Worm (Caenorhabditis elegans) whole organism, L2 larva: ENCODE results near the gene oig-1.
A peak's percentile ranks its signal among the peaks of the same experiment; 100 is the strongest.

Source experiments
- C34F6.9 ChIP-seq: fragments of 150-350 bp; optimal IDR thresholded peaks from 2 replicates; lab custom pipeline; 2014; ENCODE audit warnings: missing biosample characterization, missing genetic modification characterization
- Y55F3AM.14 ChIP-seq: fragments of 200-800 bp; sonication (Bioruptor generic); optimal IDR thresholded peaks from 2 replicates; lab custom pipeline; 2018; ENCODE audit warnings: mild to moderate bottlenecking, missing genetic modification characterization, missing compliant biosample characterization
- alr-1 ChIP-seq: fragments of 150-350 bp; optimal IDR thresholded peaks from 2 replicates; lab custom pipeline; 2014; ENCODE audit warnings: missing biosample characterization, missing genetic modification characterization
- aly-2 ChIP-seq: fragments of 150-350 bp; optimal IDR thresholded peaks from 2 replicates; lab custom pipeline; 2014; ENCODE audit warnings: missing biosample characterization, missing genetic modification characterization
- blmp-1 ChIP-seq: sonication (generic microtip); optimal IDR thresholded peaks from 2 replicates; lab custom pipeline; 2017; ENCODE audit warnings: missing genetic modification characterization, mild to moderate bottlenecking, missing compliant biosample characterization, antibody characterized with exemption, moderate library complexity; ENCODE audit not compliant: insufficient read depth
- ceh-82 ChIP-seq: fragments of 150-350 bp; optimal IDR thresholded peaks from 2 replicates; lab custom pipeline; 2014; ENCODE audit warnings: missing biosample characterization, missing genetic modification characterization
- crh-2 ChIP-seq: sonication (generic microtip); optimal IDR thresholded peaks from 2 replicates; lab custom pipeline; 2017; ENCODE audit warnings: missing biosample characterization, missing genetic modification characterization
- egl-27 ChIP-seq: sonication (generic microtip); optimal IDR thresholded peaks from 3 replicates; lab custom pipeline; 2017; ENCODE audit warnings: missing biosample characterization, missing genetic modification reagents, missing genetic modification characterization
- elt-1 ChIP-seq: fragments of 150-350 bp; optimal IDR thresholded peaks from 2 replicates; lab custom pipeline; 2014; ENCODE audit warnings: missing biosample characterization, missing genetic modification characterization
- elt-3 ChIP-seq: sonication (generic microtip); optimal IDR thresholded peaks from 2 replicates; lab custom pipeline; 2017; ENCODE audit warnings: missing biosample characterization, missing genetic modification characterization
- fos-1 ChIP-seq: fragments of 150-350 bp; optimal IDR thresholded peaks from 2 replicates; lab custom pipeline; 2014; ENCODE audit warnings: missing biosample characterization, missing genetic modification characterization
- gmeb-1 ChIP-seq: fragments of 150-350 bp; optimal IDR thresholded peaks from 2 replicates; lab custom pipeline; 2014; ENCODE audit warnings: missing biosample characterization, missing genetic modification characterization
- lin-13 ChIP-seq: fragments of 150-350 bp; optimal IDR thresholded peaks from 2 replicates; lab custom pipeline; 2014; ENCODE audit warnings: missing biosample characterization, missing genetic modification reagents, missing genetic modification characterization
- lin-39 ChIP-seq: fragments of 150-350 bp; optimal IDR thresholded peaks from 2 replicates; lab custom pipeline; 2014; ENCODE audit warnings: missing biosample characterization, missing genetic modification reagents, missing genetic modification characterization
- lsy-2 ChIP-seq, 2 experiments: fragments of 150-350 bp in 1 of 2; sonication (generic microtip) in 1 of 2; optimal IDR thresholded peaks; 2 replicates each; lab custom pipeline; 2014 to 2017; ENCODE audit warnings: missing biosample characterization in 2 of 2, missing genetic modification characterization in 2 of 2
- mbf-1 ChIP-seq: sonication (generic microtip); optimal IDR thresholded peaks from 2 replicates; lab custom pipeline; 2017; ENCODE audit warnings: missing biosample characterization, missing genetic modification characterization
- mdl-1 ChIP-seq, 2 experiments: fragments of 150-350 bp in 1 of 2; sonication (generic microtip) in 1 of 2; optimal IDR thresholded peaks; 2 replicates each; lab custom pipeline; 2017; ENCODE audit warnings: missing biosample characterization in 2 of 2, missing genetic modification characterization in 2 of 2
- nhr-10 ChIP-seq: sonication (generic microtip); optimal IDR thresholded peaks from 2 replicates; lab custom pipeline; 2017; ENCODE audit warnings: missing biosample characterization, missing genetic modification characterization
- nhr-12 ChIP-seq: fragments of 150-350 bp; optimal IDR thresholded peaks from 2 replicates; lab custom pipeline; 2014; ENCODE audit warnings: missing biosample characterization, missing genetic modification characterization
- nhr-129 ChIP-seq: fragments of 150-350 bp; optimal IDR thresholded peaks from 2 replicates; lab custom pipeline; 2014; ENCODE audit warnings: missing biosample characterization, missing genetic modification characterization
- nhr-21 ChIP-seq: fragments of 150-350 bp; optimal IDR thresholded peaks from 2 replicates; lab custom pipeline; 2014; ENCODE audit warnings: missing biosample characterization, missing genetic modification characterization
- nhr-23 ChIP-seq: fragments of 150-350 bp; optimal IDR thresholded peaks from 2 replicates; lab custom pipeline; 2014; ENCODE audit warnings: missing biosample characterization, missing genetic modification reagents, missing genetic modification characterization
- nhr-237 ChIP-seq: fragments of 150-350 bp; optimal IDR thresholded peaks from 2 replicates; lab custom pipeline; 2014; ENCODE audit warnings: missing biosample characterization, missing genetic modification characterization
- nhr-25 ChIP-seq: fragments of 150-350 bp; sonication (generic microtip); optimal IDR thresholded peaks from 3 replicates; lab custom pipeline; 2014; ENCODE audit warnings: missing biosample characterization, missing genetic modification characterization
- nhr-6 ChIP-seq: fragments of 150-350 bp; optimal IDR thresholded peaks from 2 replicates; lab custom pipeline; 2014; ENCODE audit warnings: missing biosample characterization, missing genetic modification characterization
- nhr-77 ChIP-seq: fragments of 150-350 bp; optimal IDR thresholded peaks from 2 replicates; lab custom pipeline; 2014; ENCODE audit warnings: missing biosample characterization, missing genetic modification characterization
- sem-4 ChIP-seq: fragments of 150-350 bp; optimal IDR thresholded peaks from 2 replicates; lab custom pipeline; 2014; ENCODE audit warnings: missing biosample characterization, missing genetic modification reagents, missing genetic modification characterization
- sma-3 ChIP-seq: sonication (generic microtip); optimal IDR thresholded peaks from 2 replicates; lab custom pipeline; 2016; ENCODE audit warnings: missing genetic modification reagents, missing genetic modification characterization, missing compliant biosample characterization
- sma-9 ChIP-seq, 2 experiments: fragments of 150-350 bp in 1 of 2; sonication (generic microtip) in 1 of 2; optimal IDR thresholded peaks; 2 replicates each; lab custom pipeline; 2014 to 2016; ENCODE audit warnings: missing genetic modification characterization in 2 of 2, mild to moderate bottlenecking in 1 of 2, missing biosample characterization in 1 of 2, missing compliant biosample characterization in 1 of 2, missing genetic modification reagents in 1 of 2, moderate library complexity in 1 of 2
- snpc-4 ChIP-seq: fragments of 150-350 bp; optimal IDR thresholded peaks from 2 replicates; lab custom pipeline; 2014; ENCODE audit warnings: missing biosample characterization, missing genetic modification characterization
- unc-39 ChIP-seq: fragments of 150-350 bp; optimal IDR thresholded peaks from 2 replicates; lab custom pipeline; 2014; ENCODE audit warnings: missing biosample characterization, missing genetic modification characterization
- unc-55 ChIP-seq: fragments of 150-350 bp; sonication (generic microtip); optimal IDR thresholded peaks from 3 replicates; lab custom pipeline; 2014; ENCODE audit warnings: missing biosample characterization, missing genetic modification reagents, missing genetic modification characterization
- unc-62 ChIP-seq: fragments of 150-350 bp; optimal IDR thresholded peaks from 2 replicates; lab custom pipeline; 2014; ENCODE audit warnings: missing biosample characterization, missing genetic modification reagents, missing genetic modification characterization
- ztf-1 ChIP-seq: fragments of 200-800 bp; sonication (Bioruptor generic); conservative IDR thresholded peaks from 2 replicates; pipeline ENCODE4 v1.3.6; 2022; ENCODE audit warnings: missing genetic modification characterization, missing compliant biosample characterization
- ztf-11 ChIP-seq: sonication (generic microtip); optimal IDR thresholded peaks from 2 replicates; lab custom pipeline; 2017; ENCODE audit warnings: missing biosample characterization, missing genetic modification characterization

oig-1 gene

DNA sequence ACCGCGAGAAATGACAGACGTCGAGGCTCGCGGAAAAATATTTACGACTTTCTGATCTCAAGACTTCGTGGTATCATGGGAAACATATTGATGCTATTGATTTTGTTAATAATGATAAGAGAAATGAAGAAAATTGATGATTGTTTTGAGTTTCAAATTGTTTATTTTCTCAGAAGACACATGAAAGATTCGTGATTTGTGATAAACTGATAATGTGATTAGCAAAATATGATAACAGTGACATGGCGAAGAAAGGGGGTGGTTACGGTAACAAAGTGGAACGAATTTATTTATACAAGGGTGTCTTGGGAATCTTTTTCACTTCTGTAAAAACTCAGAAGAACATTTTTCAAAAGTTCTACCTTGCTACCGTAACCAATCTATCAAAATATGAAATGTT lies 16.2 kb downstream of the oig-1 start:
- TF ChIP-seq aly-2 (tag; lab: Kevin White, UChicago), result no peak
- no peak for TF ChIP-seq ceh-82 (tag; lab: Kevin White, UChicago)
- no peak for TF ChIP-seq unc-55 (GFP tag; lab: Kevin White, UChicago)
- TF ChIP-seq crh-2 (tag; lab: Kevin White, UChicago), result no peak
- no peak for TF ChIP-seq Y55F3AM.14 (GFP tag; lab: Kevin White, UChicago)
- TF ChIP-seq ztf-1 (GFP tag; lab: Robert Waterston, UW), result no peak
- TF ChIP-seq nhr-237 (tag; lab: Kevin White, UChicago), result no peak
- no peak for TF ChIP-seq unc-62 (GFP tag; lab: Kevin White, UChicago)
- TF ChIP-seq alr-1 (tag; lab: Kevin White, UChicago), result no peak
- TF ChIP-seq C34F6.9 (tag; lab: Kevin White, UChicago), result no peak
- no peak for TF ChIP-seq lin-13
- no peak for TF ChIP-seq gmeb-1 (tag; lab: Kevin White, UChicago)
- TF ChIP-seq nhr-6 (tag; lab: Kevin White, UChicago), result no peak
- TF ChIP-seq unc-39 (tag; lab: Kevin White, UChicago), result no peak
- peak; percentile 56 for TF ChIP-seq sma-9 (GFP tag; optimal IDR thresholded peaks at IDR 0.05; lab: Kevin White, UChicago)
- no peak for TF ChIP-seq sma-9 (tag; optimal IDR thresholded peaks at IDR 0.05; lab: Kevin White, UChicago)
- no peak for TF ChIP-seq nhr-23 (tag; lab: Kevin White, UChicago)
- no peak for TF ChIP-seq nhr-77 (tag; lab: Kevin White, UChicago)
- no peak for TF ChIP-seq egl-27 (tag; lab: Kevin White, UChicago)
- peak; percentile 25 for TF ChIP-seq nhr-25
- TF ChIP-seq ztf-11 (tag; lab: Kevin White, UChicago), result no peak
- peak; percentile 31 for TF ChIP-seq nhr-21 (tag; lab: Kevin White, UChicago)
- no peak for TF ChIP-seq snpc-4 (tag; lab: Kevin White, UChicago)
- TF ChIP-seq lsy-2 (tag; optimal IDR thresholded peaks at IDR 0.05; lab: Kevin White, UChicago), result peak in 1 of 2 experiments; percentile 48
- no peak for TF ChIP-seq nhr-129
- TF ChIP-seq sem-4 (tag; lab: Kevin White, UChicago), result no peak
- no peak for TF ChIP-seq nhr-10 (tag; lab: Kevin White, UChicago)
- no peak for TF ChIP-seq sma-3 (GFP tag; lab: Kevin White, UChicago)
- no peak for TF ChIP-seq elt-3
- TF ChIP-seq blmp-1 (tag; lab: Kevin White, UChicago), result no peak
- TF ChIP-seq lin-39 (tag; lab: Kevin White, UChicago), result no peak
- no peak for TF ChIP-seq mbf-1 (tag; lab: Kevin White, UChicago)
- no peak for TF ChIP-seq nhr-12 (tag; lab: Kevin White, UChicago)
- TF ChIP-seq, all 48 proteins: peak for 4

ce11 chrIII:6508327-6508726 lies 17.1 kb downstream of the oig-1 start:
- TF ChIP-seq ceh-82 (tag; lab: Kevin White, UChicago), result no peak
- TF ChIP-seq sma-9 (GFP tag; optimal IDR thresholded peaks at IDR 0.05; lab: Kevin White, UChicago), result peak; percentile 11
- no peak for TF ChIP-seq sma-9 (tag; optimal IDR thresholded peaks at IDR 0.05; lab: Kevin White, UChicago)

- TF ChIP-seq nhr-10 (tag; lab: Kevin White, UChicago) (no peak), mdl-1 (tag; optimal IDR thresholded peaks at IDR 0.05; lab: Kevin White, UChicago) (no peak), ztf-1 (GFP tag; lab: Robert Waterston, UW) (no peak), unc-39 (tag; lab: Kevin White, UChicago) (no peak), lin-39 (tag; lab: Kevin White, UChicago) (no peak), nhr-129 (no peak), alr-1 (tag; lab: Kevin White, UChicago) (no peak), elt-1 (tag; lab: Kevin White, UChicago) (no peak), crh-2 (tag; lab: Kevin White, UChicago) (no peak)
These were observed 17.6 kb downstream of the oig-1 start, which contains the start of gene F23F12.12 for ce11 chrIII:6507832-6508231. F23F12.12 (plus strand) TSS chrIII:6508132.

DNA sequence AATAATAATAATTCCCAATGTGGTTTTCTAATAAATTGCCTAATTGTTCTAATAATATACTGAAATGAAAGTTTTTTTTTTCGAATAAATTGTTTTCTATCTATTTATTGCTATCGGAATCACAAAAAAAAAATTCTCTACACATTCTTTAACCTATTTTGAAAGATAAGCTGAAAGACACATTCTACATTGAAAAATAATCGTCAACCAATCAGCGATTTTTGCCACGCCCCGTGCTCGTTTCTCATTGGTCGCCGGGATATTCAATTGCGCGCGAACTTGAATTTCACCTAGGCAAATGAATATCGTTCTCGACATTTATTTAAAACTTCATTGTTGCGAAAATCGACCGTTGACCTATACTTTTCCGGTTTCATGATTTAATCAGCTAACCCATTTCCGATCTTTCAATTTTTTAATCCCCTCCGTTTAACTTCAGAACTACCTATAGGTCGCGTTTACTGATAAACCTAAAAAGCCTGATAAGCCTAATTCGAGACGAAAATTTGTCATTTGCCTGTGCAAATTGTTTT lies 25.4 kb downstream of the oig-1 start, which contains the start of gene F23F12.3:
TSS of gene F23F12.3 (plus strand) at position 483 of the 533 bp plus-strand sequence.
- no peak for TF ChIP-seq C34F6.9 (tag; lab: Kevin White, UChicago)
- TF ChIP-seq fos-1 (tag; lab: Kevin White, UChicago), result peak; percentile 22
- no peak for TF ChIP-seq blmp-1 (tag; lab: Kevin White, UChicago)
